Fruit fly (Drosophila melanogaster) whole organism, embryonic: ENCODE data around the gene CG2124.
A peak's percentile ranks its signal among the peaks of the same experiment; 100 is the strongest.

ENCODE experiments used
- Antp ChIP-seq: fragments of 200-800 bp; sonication (Bioruptor generic); optimal IDR thresholded peaks from 3 replicates; lab custom pipeline; 2016; ENCODE audit warnings: missing biosample characterization, missing genetic modification characterization
- Bgb ChIP-seq: fragments of 200-800 bp; sonication (Bioruptor generic); IDR thresholded peaks from 2 replicates; pipeline ENCODE4 v1.3.6; 2022; ENCODE audit warnings: missing biosample characterization, missing genetic modification characterization; ENCODE audit not compliant: partially characterized antibody
- CG10147 ChIP-seq: fragments of 200-800 bp; sonication (Bioruptor generic); optimal IDR thresholded peaks from 2 replicates; lab custom pipeline; 2019; ENCODE audit warnings: missing biosample characterization, mild to moderate bottlenecking, missing genetic modification characterization, moderate library complexity
- CG10462 ChIP-seq: fragments of 200-800 bp; sonication (Bioruptor generic); optimal IDR thresholded peaks from 2 replicates; lab custom pipeline; 2016; ENCODE audit warnings: missing biosample characterization, missing genetic modification characterization
- CG10654 ChIP-seq: fragments of 200-800 bp; sonication (Bioruptor generic); optimal IDR thresholded peaks from 2 replicates; lab custom pipeline; 2016; ENCODE audit warnings: missing biosample characterization, missing genetic modification characterization
- CG10959 ChIP-seq: fragments of 200-800 bp; sonication (Bioruptor generic); IDR thresholded peaks from 2 replicates; pipeline ENCODE4 v1.3.6; 2022; ENCODE audit warnings: missing biosample characterization, missing genetic modification characterization
- CG12659 ChIP-seq: fragments of 200-800 bp; sonication (Bioruptor generic); optimal IDR thresholded peaks from 3 replicates; lab custom pipeline; 2017; ENCODE audit warnings: mild to moderate bottlenecking, missing biosample characterization, missing genetic modification reagents, missing genetic modification characterization
- CG12744 ChIP-seq: fragments of 200-800 bp; sonication (Bioruptor generic); optimal IDR thresholded peaks from 2 replicates; lab custom pipeline; 2016; ENCODE audit warnings: missing biosample characterization, missing genetic modification characterization
- CG13624 ChIP-seq: fragments of 200-800 bp; sonication (Bioruptor generic); optimal IDR thresholded peaks from 2 replicates; lab custom pipeline; 2016; ENCODE audit warnings: missing biosample characterization, missing genetic modification characterization
- CG15011 ChIP-seq: fragments of 200-800 bp; sonication (Bioruptor generic); optimal IDR thresholded peaks from 3 replicates; lab custom pipeline; 2018; ENCODE audit warnings: missing biosample characterization, mild to moderate bottlenecking, missing genetic modification characterization
- CG1603 ChIP-seq: fragments of 200-800 bp; sonication (Bioruptor generic); optimal IDR thresholded peaks from 2 replicates; lab custom pipeline; 2019; ENCODE audit warnings: missing biosample characterization, mild to moderate bottlenecking, missing genetic modification characterization, moderate library complexity
- CG17802 ChIP-seq: fragments of 200-800 bp; sonication (Bioruptor generic); optimal IDR thresholded peaks from 2 replicates; lab custom pipeline; 2018; ENCODE audit warnings: missing biosample characterization, mild to moderate bottlenecking, missing genetic modification characterization, moderate library complexity
- CG2129 ChIP-seq: fragments of 200-800 bp; sonication (Bioruptor generic); IDR thresholded peaks from 2 replicates; pipeline ENCODE4 v1.3.6; 2022; ENCODE audit warnings: missing biosample characterization, missing genetic modification characterization; ENCODE audit not compliant: partially characterized antibody
- CG2202 ChIP-seq: fragments of 200-800 bp; sonication (Bioruptor generic); optimal IDR thresholded peaks from 2 replicates; lab custom pipeline; 2018; ENCODE audit warnings: missing biosample characterization, mild to moderate bottlenecking, missing genetic modification characterization
- CG2875 ChIP-seq: fragments of 200-800 bp; sonication (Bioruptor generic); optimal IDR thresholded peaks from 2 replicates; lab custom pipeline; 2017; ENCODE audit warnings: missing biosample characterization, mild to moderate bottlenecking, missing genetic modification characterization, missing genetic modification reagents
- CG32532 ChIP-seq: fragments of 200-800 bp; sonication (Bioruptor generic); IDR thresholded peaks from 2 replicates; pipeline ENCODE4 v1.3.6; 2022; ENCODE audit warnings: missing biosample characterization, missing genetic modification characterization
- CG32767 ChIP-seq: fragments of 200-800 bp; sonication (Bioruptor generic); IDR thresholded peaks from 2 replicates; pipeline ENCODE4 v1.3.6; 2022; ENCODE audit warnings: missing biosample characterization, missing genetic modification characterization
- CG34224 ChIP-seq: fragments of 200-800 bp; sonication (Bioruptor generic); IDR thresholded peaks from 3 replicates; pipeline ENCODE4 v1.3.6; 2022; ENCODE audit warnings: missing biosample characterization, missing genetic modification characterization; ENCODE audit not compliant: partially characterized antibody
- CG3726 ChIP-seq: fragments of 200-800 bp; sonication (Bioruptor generic); IDR thresholded peaks from 3 replicates; pipeline ENCODE4, ENCODE4 v1.3.6; 2022; ENCODE audit warnings: missing biosample characterization, missing genetic modification characterization
- CG7745 ChIP-seq: fragments of 200-800 bp; sonication (Bioruptor generic); optimal IDR thresholded peaks from 2 replicates; lab custom pipeline; 2018; ENCODE audit warnings: missing biosample characterization, mild to moderate bottlenecking, missing genetic modification characterization, moderate library complexity
- CG8388 ChIP-seq: fragments of 200-800 bp; sonication (Bioruptor generic); optimal IDR thresholded peaks from 2 replicates; lab custom pipeline; 2019; ENCODE audit warnings: missing biosample characterization, mild to moderate bottlenecking, missing genetic modification characterization, moderate library complexity
- CG9215 ChIP-seq: fragments of 200-800 bp; sonication (Bioruptor generic); IDR thresholded peaks from 2 replicates; pipeline ENCODE4 v1.3.6; 2022; ENCODE audit warnings: missing biosample characterization, missing genetic modification characterization
- CG9932 ChIP-seq: fragments of 200-800 bp; sonication (Bioruptor generic); IDR thresholded peaks from 2 replicates; pipeline ENCODE4 v1.3.6; 2022; ENCODE audit warnings: missing biosample characterization, missing genetic modification characterization
- Chrac-16 ChIP-seq: fragments of 200-800 bp; sonication (Bioruptor generic); optimal IDR thresholded peaks from 3 replicates; lab custom pipeline; 2016; ENCODE audit warnings: missing biosample characterization, missing genetic modification characterization
- Dad ChIP-seq: fragments of 200-800 bp; sonication (Bioruptor generic); optimal IDR thresholded peaks from 3 replicates; lab custom pipeline; 2016; ENCODE audit warnings: missing biosample characterization, missing genetic modification characterization
- Dll ChIP-seq: fragments of 200-800 bp; sonication (Bioruptor generic); IDR thresholded peaks from 4 replicates; pipeline ENCODE4 v1.3.6; 2022; ENCODE audit warnings: missing biosample characterization, missing genetic modification characterization; ENCODE audit not compliant: partially characterized antibody
- Eip74EF ChIP-seq, 2 experiments: fragments of 200-800 bp in 1 of 2; fragments of >200 bp in 1 of 2; sonication (Bioruptor generic) in 1 of 2; optimal IDR thresholded peaks; 2 replicates each; lab custom pipeline; 2017 to 2019; ENCODE audit warnings: missing biosample characterization in 2 of 2, missing genetic modification characterization in 2 of 2, mild to moderate bottlenecking in 1 of 2, moderate library complexity in 1 of 2
- Fer1 ChIP-seq: fragments of 200-800 bp; sonication (Bioruptor generic); optimal IDR thresholded peaks from 2 replicates; lab custom pipeline; 2017; ENCODE audit warnings: missing biosample characterization, mild to moderate bottlenecking, missing genetic modification characterization
- Oaz ChIP-seq: fragments of 200-800 bp; sonication (Bioruptor generic); IDR thresholded peaks from 2 replicates; pipeline ENCODE4 v1.3.6; 2022; ENCODE audit warnings: missing biosample characterization, missing genetic modification characterization
- PHDP ChIP-seq: fragments of 200-800 bp; sonication (Bioruptor generic); optimal IDR thresholded peaks from 3 replicates; lab custom pipeline; 2018; ENCODE audit warnings: missing biosample characterization, mild to moderate bottlenecking, missing genetic modification characterization, moderate library complexity
- Pdp1 ChIP-seq, 2 experiments: fragments of 200-800 bp; sonication (Bioruptor generic); optimal IDR thresholded peaks; 3 replicates each; lab custom pipeline; 2016; ENCODE audit warnings: missing biosample characterization in 2 of 2, missing genetic modification characterization in 2 of 2, mild to moderate bottlenecking in 1 of 2, moderate library complexity in 1 of 2
- Poxn ChIP-seq: fragments of 200-800 bp; sonication (Bioruptor generic); IDR thresholded peaks from 2 replicates; pipeline ENCODE4 v1.3.6; 2022; ENCODE audit warnings: missing biosample characterization, missing genetic modification characterization
- Ptx1 ChIP-seq: fragments of 200-800 bp; sonication (Bioruptor generic); IDR thresholded peaks from 2 replicates; pipeline ENCODE4 v1.3.6; 2022; ENCODE audit warnings: missing biosample characterization, missing genetic modification characterization
- Sin3A ChIP-seq: fragments of >200 bp; optimal IDR thresholded peaks from 2 replicates; lab custom pipeline; 2018
- Tbp ChIP-seq: fragments of >200 bp; optimal IDR thresholded peaks from 2 replicates; lab custom pipeline; 2018; ENCODE audit warnings: missing biosample characterization, missing genetic modification characterization
- bab2 ChIP-seq: fragments of 200-800 bp; sonication (Bioruptor generic); optimal IDR thresholded peaks from 2 replicates; lab custom pipeline; 2016; ENCODE audit warnings: missing biosample characterization, missing genetic modification characterization
- btn ChIP-seq: fragments of 200-800 bp; sonication (Bioruptor generic); optimal IDR thresholded peaks from 2 replicates; lab custom pipeline; 2016; ENCODE audit warnings: missing biosample characterization, missing genetic modification characterization
- chm ChIP-seq: fragments of 200-800 bp; sonication (Bioruptor generic); IDR thresholded peaks from 2 replicates; pipeline ENCODE4 v1.3.6; 2022; ENCODE audit warnings: missing biosample characterization, missing genetic modification characterization
- corto ChIP-seq: fragments of 200-800 bp; sonication (Bioruptor generic); optimal IDR thresholded peaks from 2 replicates; lab custom pipeline; 2016; ENCODE audit warnings: missing biosample characterization, mild to moderate bottlenecking, missing genetic modification characterization, moderate library complexity
- dm ChIP-seq: fragments of 200-800 bp; sonication (Bioruptor generic); optimal IDR thresholded peaks from 3 replicates; lab custom pipeline; 2016; ENCODE audit warnings: missing biosample characterization, missing genetic modification characterization
- ems ChIP-seq: fragments of 200-800 bp; sonication (Bioruptor generic); optimal IDR thresholded peaks from 3 replicates; lab custom pipeline; 2016; ENCODE audit warnings: missing biosample characterization, missing genetic modification characterization
- exex ChIP-seq: fragments of 200-800 bp; sonication (Bioruptor generic); optimal IDR thresholded peaks from 4 replicates; lab custom pipeline; 2018; ENCODE audit warnings: missing biosample characterization, mild to moderate bottlenecking, missing genetic modification characterization, moderate library complexity
- her ChIP-seq: fragments of 200-800 bp; sonication (Bioruptor generic); optimal IDR thresholded peaks from 2 replicates; lab custom pipeline; 2016; ENCODE audit warnings: missing biosample characterization, missing genetic modification characterization
- lmd ChIP-seq: fragments of 200-800 bp; sonication (Bioruptor generic); IDR thresholded peaks from 2 replicates; pipeline ENCODE4 v1.3.6; 2022; ENCODE audit warnings: missing biosample characterization, missing genetic modification characterization
- pros ChIP-seq: fragments of 200-800 bp; sonication (Bioruptor generic); optimal IDR thresholded peaks from 3 replicates; lab custom pipeline; 2019; ENCODE audit warnings: missing biosample characterization, mild to moderate bottlenecking, missing genetic modification characterization, moderate library complexity
- sc ChIP-seq, 3 experiments: fragments of >200 bp in 2 of 3; fragments of 200-800 bp in 1 of 3; sonication (Bioruptor generic) in 1 of 3; optimal IDR thresholded peaks; 2 replicates in 2 of 3; 3 replicates in 1 of 3; lab custom pipeline; 2017; ENCODE audit warnings: mild to moderate bottlenecking in 1 of 3, missing biosample characterization in 1 of 3, missing genetic modification characterization in 1 of 3, missing genetic modification reagents in 1 of 3
- slp2 ChIP-seq: fragments of 200-800 bp; sonication (Bioruptor generic); optimal IDR thresholded peaks from 2 replicates; lab custom pipeline; 2016; ENCODE audit warnings: missing biosample characterization, missing genetic modification characterization
- yki ChIP-seq: fragments of >200 bp; optimal IDR thresholded peaks from 3 replicates; lab custom pipeline; 2018
- zen2 ChIP-seq: fragments of 200-800 bp; sonication (Bioruptor generic); IDR thresholded peaks from 3 replicates; pipeline ENCODE4 v1.3.6; 2022; ENCODE audit warnings: missing biosample characterization, missing genetic modification characterization; ENCODE audit not compliant: partially characterized antibody
- zfh1 ChIP-seq: fragments of 200-800 bp; sonication (Bioruptor generic); IDR thresholded peaks from 3 replicates; pipeline ENCODE4 v1.3.6; 2022; ENCODE audit warnings: missing biosample characterization, missing genetic modification characterization

CG2124 gene

dm6 chrX:10570142-10570756 lies 25.7 kb upstream of the CG2124 start (continued):
- no peak for TF ChIP-seq CG3726 (GFP tag; lab: Robert Waterston, UW)
- peak; percentile 2 for TF ChIP-seq CG10147 (GFP tag; lab: Kevin White, UChicago)
- TF ChIP-seq CG8388 (GFP tag; lab: Kevin White, UChicago) = peak; percentile 66
- no peak for TF ChIP-seq CG12744 (GFP tag; lab: Kevin White, UChicago)
- TF ChIP-seq Bgb = no peak
- peak; percentile 15 for TF ChIP-seq Dad (GFP tag; lab: Kevin White, UChicago)
- TF ChIP-seq sc (optimal IDR thresholded peaks at IDR 0.05; lab: Kevin White, UChicago) = no peak
- TF ChIP-seq sc (GFP tag; optimal IDR thresholded peaks at IDR 0.05; lab: Kevin White, UChicago) = peak; percentile 35
- TF ChIP-seq CG1603 (tag; lab: Kevin White, UChicago) = peak; percentile 86
- TF ChIP-seq Antp (GFP tag; lab: Kevin White, UChicago) = peak; percentile 45
- TF ChIP-seq her (GFP tag; lab: Kevin White, UChicago) = peak; percentile 39
- peak; percentile 24 for TF ChIP-seq slp2 (GFP tag; lab: Kevin White, UChicago)
- peak; percentile 21 for TF ChIP-seq CG10462 (GFP tag; lab: Kevin White, UChicago)
- TF ChIP-seq pros (GFP tag; lab: Kevin White, UChicago) = no peak
- TF ChIP-seq chm (GFP tag; lab: Robert Waterston, UW) = no peak
- TF ChIP-seq zen2 (GFP tag; lab: Robert Waterston, UW) = no peak
- no peak for TF ChIP-seq exex (tag; lab: Kevin White, UChicago)
- no peak for TF ChIP-seq CG17802
- peak; percentile 54 for TF ChIP-seq CG2875 (GFP tag; lab: Kevin White, UChicago)
- TF ChIP-seq CG2129 = no peak
- TF ChIP-seq PHDP = peak; percentile 56
- TF ChIP-seq CG13624 (GFP tag; lab: Kevin White, UChicago) = peak; percentile 1
- TF ChIP-seq CG32767 = peak; percentile 52; the same call in 1 of the 2 replicates
- TF ChIP-seq bab2 (GFP tag; lab: Kevin White, UChicago) = peak; percentile 27
- TF ChIP-seq btn (GFP tag; lab: Kevin White, UChicago) = no peak
- peak; percentile 13 for TF ChIP-seq CG12659 (GFP tag; lab: Kevin White, UChicago)
- no peak for TF ChIP-seq CG9215 (GFP tag; lab: Robert Waterston, UW)
- no peak for TF ChIP-seq CG10959 (GFP tag; lab: Robert Waterston, UW)
- TF ChIP-seq ems (GFP tag; lab: Kevin White, UChicago) = peak; percentile 12
- 0 out of 2 replicates have a peak, but pooled peaks have one; percentile 15 for TF ChIP-seq CG32532
- no peak for TF ChIP-seq yki
- no peak for TF ChIP-seq CG2202 (tag; lab: Kevin White, UChicago)
- TF ChIP-seq CG10654 (GFP tag; lab: Kevin White, UChicago) = peak; percentile 49
- TF ChIP-seq lmd = peak; percentile 62
- TF ChIP-seq Chrac-16 (GFP tag; lab: Kevin White, UChicago) = peak; percentile 20
- peak; percentile 43; the same call in 1 of the 3 replicates for TF ChIP-seq zfh1 (GFP tag; lab: Robert Waterston, UW)
- no peak for TF ChIP-seq Dll (GFP tag; lab: Robert Waterston, UW)
- peak; percentile 45 for TF ChIP-seq Fer1 (GFP tag; lab: Kevin White, UChicago)
- TF ChIP-seq corto (GFP tag; lab: Kevin White, UChicago) = no peak
- TF ChIP-seq dm = peak; percentile 12
- no peak for TF ChIP-seq Eip74EF (GFP tag; optimal IDR thresholded peaks at IDR 0.05; lab: Kevin White, UChicago)
- TF ChIP-seq CG15011 (GFP tag; lab: Kevin White, UChicago) = no peak
- TF ChIP-seq Tbp (GFP tag; lab: Kevin White, UChicago) = no peak
- TF ChIP-seq Ptx1 (GFP tag; lab: Robert Waterston, UW) = peak; percentile 40; the same call in 1 of the 2 replicates
- no peak for TF ChIP-seq Poxn
- TF ChIP-seq CG7745 (tag; lab: Kevin White, UChicago) = no peak
- TF ChIP-seq CG34224 (GFP tag; lab: Robert Waterston, UW) = no peak
- peak; percentile 13; the same call in 1 of the 2 replicates for TF ChIP-seq Oaz (GFP tag; lab: Robert Waterston, UW)
- no peak for TF ChIP-seq CG9932 (GFP tag; lab: Robert Waterston, UW)
- TF ChIP-seq Sin3A (lab: Kevin White, UChicago) = no peak
- peak; percentile 35 to 62 for TF ChIP-seq Pdp1 (GFP tag; optimal IDR thresholded peaks at IDR 0.05; lab: Kevin White, UChicago)
